Fruit fly (Drosophila melanogaster): ENCODE data around the gene CG13678.

The CG13678 gene

DNA sequence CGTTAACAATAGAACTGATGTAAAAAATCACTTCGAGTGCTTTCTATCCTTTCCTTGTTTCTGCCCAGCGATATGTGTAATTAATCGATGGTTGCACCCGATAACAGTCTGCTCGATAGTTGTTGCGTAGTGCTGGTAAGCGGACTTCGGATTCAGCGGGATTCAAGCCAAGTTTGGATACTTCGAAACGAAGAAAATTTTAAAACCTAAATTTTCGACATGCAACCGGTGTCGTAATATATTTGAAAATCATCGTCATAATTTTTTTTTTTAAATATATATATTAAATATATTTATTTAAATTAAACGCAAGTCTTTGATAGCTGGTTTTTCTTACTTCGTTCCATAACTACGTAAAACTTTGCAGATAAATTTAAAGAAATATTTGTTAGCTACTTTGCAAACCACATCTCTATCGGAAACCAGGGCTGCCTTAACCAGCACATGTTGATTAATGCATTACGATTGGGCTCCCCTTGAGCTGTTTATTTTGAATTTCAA is 24.1 kb upstream of the CG13678 start, which contains the start of the genes UbcE2M and Dhps (continued):
- TF ChIP-seq Med (GFP tag) (peak; percentile 89), sisA (GFP tag; IDR thresholded peaks at IDR 0.05) (peak; percentile 65), tgo (GFP tag; IDR thresholded peaks at IDR 0.05) (peak; percentile 71), Doc3 (GFP tag; IDR thresholded peaks at IDR 0.05; ENCODE audit: partially characterized antibody) (peak; percentile 54; the same call in 1 of the 3 replicates), psq (GFP tag; optimal IDR thresholded peaks at IDR 0.05) (peak; percentile 54), CG9215 (GFP tag; IDR thresholded peaks at IDR 0.05) (peak; percentile 85), Hand (GFP tag; optimal IDR thresholded peaks at IDR 0.05) (peak; percentile 19), HmgD (GFP tag; optimal IDR thresholded peaks at IDR 0.05) (peak; percentile 32), CG4617 (GFP tag; optimal IDR thresholded peaks at IDR 0.05; ENCODE audit: borderline replicate concordance) (peak; percentile 65), vfl (GFP tag; optimal IDR thresholded peaks at IDR 0.05) (peak; percentile 29), Oli (tag; optimal IDR thresholded peaks at IDR 0.05) (peak; percentile 65), CG13775 (GFP tag; optimal IDR thresholded peaks at IDR 0.05) (peak; percentile 85), gem (tag; optimal IDR thresholded peaks at IDR 0.05) (no peak), CG12769 (tag; optimal IDR thresholded peaks at IDR 0.05) (no peak), Ptx1 (GFP tag; IDR thresholded peaks at IDR 0.05) (peak; percentile 73), vnd (GFP tag; IDR thresholded peaks at IDR 0.05; ENCODE audit: partially characterized antibody) (peak; percentile 67), chinmo (GFP tag; IDR thresholded peaks at IDR 0.05; ENCODE audit: partially characterized antibody) (0 out of 4 replicates have a peak, but pooled peaks have one; percentile 62), Ets65A (GFP tag) (peak; percentile 94), BEAF-32 (GFP tag; optimal IDR thresholded peaks at IDR 0.05) (peak; percentile 80), CG8388 (GFP tag; optimal IDR thresholded peaks at IDR 0.05) (peak; percentile 66), pros (GFP tag; optimal IDR thresholded peaks at IDR 0.05) (no peak)

- TF ChIP-seq shn (GFP tag; optimal IDR thresholded peaks at IDR 0.05), result no peak
- no peak for TF ChIP-seq CG30431 (GFP tag; optimal IDR thresholded peaks at IDR 0.05)
- no peak for TF ChIP-seq CG8765 (GFP tag; IDR thresholded peaks at IDR 0.05)
- no peak for TF ChIP-seq vvl (GFP tag; IDR thresholded peaks at IDR 0.05)
- no peak for TF ChIP-seq ap (GFP tag; IDR thresholded peaks at IDR 0.05)
- no peak for TF ChIP-seq lilli (GFP tag; optimal IDR thresholded peaks at IDR 0.05)
- TF ChIP-seq CG13123 (GFP tag; optimal IDR thresholded peaks at IDR 0.05), result no peak
- no peak for TF ChIP-seq fd3F (GFP tag; optimal IDR thresholded peaks at IDR 0.05)
- TF ChIP-seq Sin3A (optimal IDR thresholded peaks at IDR 0.05), result no peak
- TF ChIP-seq Atf6 (GFP tag; IDR thresholded peaks at IDR 0.05), result no peak
- TF ChIP-seq gfzf (GFP tag; optimal IDR thresholded peaks at IDR 0.05), result no peak
- no peak for TF ChIP-seq Camta (GFP tag; optimal IDR thresholded peaks at IDR 0.05)
- no peak for TF ChIP-seq odd (GFP tag; optimal IDR thresholded peaks at IDR 0.05)
Measured at dm6 chr3L:8202317-8202842, 19.6 kb upstream of the CG13678 start, which contains the start of the genes CG7366 and CG13679. CG7366 (minus strand) TSS chr3L:8202417. CG13679 (plus strand) TSS chr3L:8202792.

- peak; percentile 91 for TF ChIP-seq stwl (tag; optimal IDR thresholded peaks at IDR 0.05)
- TF ChIP-seq gfzf (GFP tag; optimal IDR thresholded peaks at IDR 0.05), result peak; percentile 37
- no peak for TF ChIP-seq gcm (GFP tag; optimal IDR thresholded peaks at IDR 0.05)
Measured at dm6 chr3L:8210596-8210995, 11.3 kb upstream of the CG13678 start, which contains the start of gene tut. tut (minus strand) TSS chr3L:8210743.

DNA sequence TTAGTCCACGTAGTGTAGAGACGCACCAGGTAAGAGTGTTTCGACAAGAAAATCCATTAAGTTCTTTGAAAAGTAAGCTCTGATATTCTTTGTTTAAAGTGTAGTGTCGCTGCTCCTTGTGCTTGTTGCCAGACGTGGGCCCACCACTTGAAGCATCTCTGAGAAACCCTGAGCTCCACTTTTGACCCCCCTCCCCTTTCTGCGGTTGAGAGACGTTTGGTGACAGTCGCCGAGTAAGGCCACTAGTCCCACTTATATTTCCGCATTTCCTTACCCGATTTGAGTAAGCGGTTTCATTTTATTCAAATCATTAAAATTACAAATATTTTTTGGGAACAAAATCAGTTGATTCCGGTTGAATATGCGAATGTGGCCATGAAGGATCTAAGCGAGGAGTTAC is 10.4 kb upstream of the CG13678 start, which contains the start of gene CG8006:
CG8006 (plus strand) TSS at position 301 of the 400 bp plus-strand sequence.
- no peak for TF ChIP-seq tna (GFP tag; IDR thresholded peaks at IDR 0.05; ENCODE audit: partially characterized antibody)
- peak; percentile 90 for TF ChIP-seq Ets65A (GFP tag)
- TF ChIP-seq ro (GFP tag; IDR thresholded peaks at IDR 0.05), result no peak
- no peak for TF ChIP-seq CG1792 (GFP tag; optimal IDR thresholded peaks at IDR 0.05)

Data from whole organism, embryonic.